Worm (Caenorhabditis elegans): Measurements from ENCODE around the gene srh-222.

DNA sequence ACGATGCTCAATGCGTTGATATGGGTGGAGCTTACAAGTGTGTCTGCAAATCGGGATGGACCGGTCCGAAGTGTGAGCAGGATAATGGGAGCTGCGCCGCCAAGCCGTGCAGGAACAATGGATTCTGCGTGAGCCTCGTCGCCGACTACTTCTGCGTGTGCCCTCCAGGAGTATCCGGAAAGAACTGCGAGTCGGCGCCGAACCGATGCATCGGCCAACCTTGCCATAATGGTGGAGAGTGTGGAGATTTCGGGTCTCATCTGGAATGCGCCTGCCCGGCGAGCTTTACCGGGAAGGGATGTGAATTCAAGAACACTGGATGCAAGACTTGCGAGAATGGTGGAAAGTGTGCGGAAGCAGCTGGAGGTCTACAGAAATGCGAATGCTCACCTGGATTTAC lies 30.3 kb downstream of the srh-222 start:
- TF ChIP-seq flt-1 (GFP tag; IDR thresholded peaks at IDR 0.05) (no peak), klf-2 (GFP tag; conservative IDR thresholded peaks at IDR 0.05) (no peak), ztf-29 (GFP tag; IDR thresholded peaks at IDR 0.05) (no peak), cog-1 (tag; optimal IDR thresholded peaks at IDR 0.05) (no peak), ztf-23 (GFP tag; IDR thresholded peaks at IDR 0.05) (no peak), ref-1 (GFP tag; conservative IDR thresholded peaks at IDR 0.05) (no peak), med-1 (GFP tag; optimal IDR thresholded peaks at IDR 0.05; ENCODE audit: insufficient read depth) (no peak), T22C8.4 (GFP tag; IDR thresholded peaks at IDR 0.05) (no peak), tab-1 (GFP tag; IDR thresholded peaks at IDR 0.05) (no peak)
